ENCODE assay signal across 4 worm cellular contexts in genomic region chrX:16998003-16998402, ce11.
TF ChIP-seq lines count a peak whose summit lies in the region.

No protein-coding gene starts in this region.

TF ChIP-seq in whole organism, L1 larva, 84 proteins besides CTCF, POLR2A, EP300 and RAD21 (continues in another document):
- TF ChIP-seq unc-130 (tag; optimal IDR thresholded peaks at IDR 0.05; lab: Kevin White, UChicago) = no peak
- TF ChIP-seq tlp-1 (tag; optimal IDR thresholded peaks at IDR 0.05; lab: Kevin White, UChicago) = no peak
- no peak for TF ChIP-seq nhr-19 (GFP tag; conservative IDR thresholded peaks at IDR 0.05; lab: Robert Waterston, UW)
- no peak for TF ChIP-seq hpl-2 (GFP tag; optimal IDR thresholded peaks at IDR 0.05; lab: Kevin White, UChicago)
- TF ChIP-seq nhr-71 (tag; optimal IDR thresholded peaks at IDR 0.05; lab: Kevin White, UChicago) = peak; percentile 55
- TF ChIP-seq ceh-8 (GFP tag; optimal IDR thresholded peaks at IDR 0.05; lab: Kevin White, UChicago) = no peak
- TF ChIP-seq pax-3 (tag; optimal IDR thresholded peaks at IDR 0.05; lab: Kevin White, UChicago) = no peak
- TF ChIP-seq vab-15 (tag; optimal IDR thresholded peaks at IDR 0.05; lab: Kevin White, UChicago) = peak; percentile 46
- TF ChIP-seq ztf-4 (tag; optimal IDR thresholded peaks at IDR 0.05; lab: Kevin White, UChicago) = no peak
- no peak for TF ChIP-seq alr-1 (tag; optimal IDR thresholded peaks at IDR 0.05; lab: Kevin White, UChicago; ENCODE audit: borderline replicate concordance)
- TF ChIP-seq lsy-2 (tag; optimal IDR thresholded peaks at IDR 0.05; lab: Kevin White, UChicago) = peak in 1 of 2 experiments; percentile 20
- peak; percentile 1 for TF ChIP-seq nhr-90 (tag; optimal IDR thresholded peaks at IDR 0.05; lab: Kevin White, UChicago; ENCODE audit: poor library complexity)
- TF ChIP-seq fkh-10 (GFP tag; optimal IDR thresholded peaks at IDR 0.05; lab: Kevin White, UChicago) = no peak
- no peak for TF ChIP-seq C16A3.4 (tag; optimal IDR thresholded peaks at IDR 0.05; lab: Kevin White, UChicago)
- TF ChIP-seq efl-1 (optimal IDR thresholded peaks at IDR 0.05; lab: Kevin White, UChicago) = peak; percentile 1 to 32
- peak; percentile 16 to 77 for TF ChIP-seq efl-1 (GFP tag; optimal IDR thresholded peaks at IDR 0.05 in 1 of 2; lab: Kevin White, UChicago)
- TF ChIP-seq nhr-77 (tag; optimal IDR thresholded peaks at IDR 0.05; lab: Kevin White, UChicago) = no peak
- no peak for TF ChIP-seq unc-98 (GFP tag; IDR thresholded peaks at IDR 0.05; lab: Robert Waterston, UW)
- no peak for TF ChIP-seq C04F5.9 (tag; optimal IDR thresholded peaks at IDR 0.05; lab: Kevin White, UChicago)
- TF ChIP-seq unc-86 (tag; optimal IDR thresholded peaks at IDR 0.05; lab: Kevin White, UChicago) = no peak
- no peak for TF ChIP-seq unc-30 (tag; optimal IDR thresholded peaks at IDR 0.05; lab: Kevin White, UChicago)
- TF ChIP-seq snpc-4 (tag; optimal IDR thresholded peaks at IDR 0.05; lab: Kevin White, UChicago) = no peak
- no peak for TF ChIP-seq sptf-1 (tag; optimal IDR thresholded peaks at IDR 0.05; lab: Kevin White, UChicago)

TF ChIP-seq in whole organism, L2 larva, 48 proteins besides CTCF, POLR2A, EP300 and RAD21:
- TF ChIP-seq unc-39 (tag; optimal IDR thresholded peaks at IDR 0.05; lab: Kevin White, UChicago) (no peak), nhr-25 (tag; optimal IDR thresholded peaks at IDR 0.05; lab: Kevin White, UChicago) (peak; percentile 66)

TF ChIP-seq in whole organism, L3 larva, 47 proteins besides CTCF, POLR2A, EP300 and RAD21:
- TF ChIP-seq nhr-77 (tag; optimal IDR thresholded peaks at IDR 0.05; lab: Kevin White, UChicago) (no peak), elt-3 (tag; optimal IDR thresholded peaks at IDR 0.05; lab: Kevin White, UChicago) (no peak), mml-1 (tag; optimal IDR thresholded peaks at IDR 0.05; lab: Kevin White, UChicago) (no peak), tbx-2 (tag; optimal IDR thresholded peaks at IDR 0.05; lab: Kevin White, UChicago) (no peak), nhr-76 (tag; optimal IDR thresholded peaks at IDR 0.05; lab: Kevin White, UChicago) (no peak), nhr-23 (tag; optimal IDR thresholded peaks at IDR 0.05; lab: Kevin White, UChicago) (no peak), egl-5 (tag; optimal IDR thresholded peaks at IDR 0.05; lab: Kevin White, UChicago) (no peak), sea-2 (GFP tag; optimal IDR thresholded peaks at IDR 0.05; lab: Kevin White, UChicago) (no peak), nhr-25 (tag; optimal IDR thresholded peaks at IDR 0.05; lab: Kevin White, UChicago) (peak; percentile 67)
TF ChIP-seq in whole organism, L3 larva: peak in this region for 1.

TF ChIP-seq in whole organism, L4 larva, 104 proteins besides CTCF, POLR2A, EP300 and RAD21:
- TF ChIP-seq dpl-1 (GFP tag; optimal IDR thresholded peaks at IDR 0.05; lab: Kevin White, UChicago) (no peak), hlh-11 (tag; optimal IDR thresholded peaks at IDR 0.05; lab: Kevin White, UChicago) (no peak), hlh-30 (tag; optimal IDR thresholded peaks at IDR 0.05; lab: Kevin White, UChicago; ENCODE audit: insufficient read depth) (peak; percentile 46), unc-62 (GFP tag; optimal IDR thresholded peaks at IDR 0.05 in 1 of 2; lab: Kevin White, UChicago) (peak in 1 of 2 experiments; percentile 83), unc-62 (tag; optimal IDR thresholded peaks at IDR 0.05; lab: Kevin White, UChicago) (no peak), nhr-28 (tag; optimal IDR thresholded peaks at IDR 0.05; lab: Kevin White, UChicago) (peak; percentile 11), mep-1 (tag; optimal IDR thresholded peaks at IDR 0.05; lab: Kevin White, UChicago) (peak; percentile 4)

Comparison
In these comparisons a context has a peak if more than half of its experiments do, and no peak if none do; other contexts are left out.
1. Of the 29 proteins assayed by ChIP-seq in both whole organism, L4 larva and whole organism, L1 larva: peak only in whole organism, L4 larva: mep-1 and nhr-28; only in whole organism, L1 larva: dpl-1; in both: none; in neither: 24; mixed calls (peak in some experiments, not most) for 2.